Worm (Caenorhabditis elegans) whole organism, late embryonic: ENCODE data around the gene F44A6.3.

Experiments used
- C38D4.7 ChIP-seq: fragments of 200-800 bp; sonication (Bioruptor generic); optimal IDR thresholded peaks from 2 replicates; lab custom pipeline; 2018; ENCODE audit warnings: mild to moderate bottlenecking, missing genetic modification characterization, moderate library complexity, missing compliant biosample characterization
- K02D7.2 ChIP-seq: sonication (generic microtip); optimal IDR thresholded peaks from 2 replicates; lab custom pipeline; 2017; ENCODE audit warnings: mild to moderate bottlenecking, missing genetic modification characterization, missing compliant biosample characterization
- ceh-18 ChIP-seq: sonication (generic microtip); optimal IDR thresholded peaks from 2 replicates; lab custom pipeline; 2016; ENCODE audit warnings: missing genetic modification characterization, missing compliant biosample characterization
- ceh-19 ChIP-seq: fragments of 200-800 bp; sonication (Bioruptor generic); optimal IDR thresholded peaks from 2 replicates; lab custom pipeline; 2018; ENCODE audit warnings: mild to moderate bottlenecking, missing genetic modification characterization, missing compliant biosample characterization
- ceh-2 ChIP-seq: sonication (generic microtip); optimal IDR thresholded peaks from 2 replicates; lab custom pipeline; 2016; ENCODE audit warnings: missing genotype, missing genetic modification characterization, missing compliant biosample characterization
- ceh-22 ChIP-seq: sonication (generic microtip); optimal IDR thresholded peaks from 2 replicates; lab custom pipeline; 2017; ENCODE audit warnings: missing biosample characterization, missing genetic modification characterization
- ceh-24 ChIP-seq: sonication (generic microtip); optimal IDR thresholded peaks from 2 replicates; lab custom pipeline; 2016; ENCODE audit warnings: mild to moderate bottlenecking, missing genetic modification characterization, missing compliant biosample characterization
- ceh-30 ChIP-seq: fragments of 150-350 bp; optimal IDR thresholded peaks from 2 replicates; lab custom pipeline; 2014; ENCODE audit warnings: missing biosample characterization, missing genetic modification characterization
- ceh-31 ChIP-seq: sonication (generic microtip); optimal IDR thresholded peaks from 2 replicates; lab custom pipeline; 2016; ENCODE audit warnings: missing genetic modification characterization, missing compliant biosample characterization
- ceh-45 ChIP-seq: fragments of 200-800 bp; sonication (Bioruptor generic); IDR thresholded peaks from 2 replicates; pipeline ENCODE4 v1.3.6; 2022; ENCODE audit warnings: missing genetic modification reagents, missing genetic modification characterization, missing compliant biosample characterization
- che-1 ChIP-seq: sonication (generic microtip); optimal IDR thresholded peaks from 2 replicates; lab custom pipeline; 2016; ENCODE audit warnings: mild to moderate bottlenecking, missing genetic modification characterization, missing compliant biosample characterization
- dmd-4 ChIP-seq: sonication (generic microtip); optimal IDR thresholded peaks from 2 replicates; lab custom pipeline; 2016; ENCODE audit warnings: borderline replicate concordance, missing genetic modification characterization, missing compliant biosample characterization
- elt-4 ChIP-seq: sonication (generic microtip); optimal IDR thresholded peaks from 2 replicates; lab custom pipeline; 2016; ENCODE audit warnings: missing genetic modification characterization, missing compliant biosample characterization
- eyg-1 ChIP-seq: sonication (generic microtip); optimal IDR thresholded peaks from 2 replicates; lab custom pipeline; 2016; ENCODE audit warnings: missing genotype, missing genetic modification characterization, missing compliant biosample characterization
- gmeb-2 ChIP-seq: sonication (generic microtip); optimal IDR thresholded peaks from 2 replicates; lab custom pipeline; 2016; ENCODE audit warnings: missing genetic modification characterization, inconsistent platforms, missing compliant biosample characterization
- hlh-15 ChIP-seq: sonication (generic microtip); optimal IDR thresholded peaks from 2 replicates; lab custom pipeline; 2016; ENCODE audit warnings: missing genetic modification characterization, missing compliant biosample characterization
- hlh-30 ChIP-seq: sonication (generic microtip); optimal IDR thresholded peaks from 2 replicates; lab custom pipeline; 2017; ENCODE audit warnings: antibody characterized with exemption, missing genetic modification characterization, missing compliant biosample characterization; ENCODE audit not compliant: insufficient read depth
- lim-6 ChIP-seq: sonication (generic microtip); optimal IDR thresholded peaks from 2 replicates; lab custom pipeline; 2016; ENCODE audit warnings: missing genetic modification characterization, missing compliant biosample characterization
- lin-11 ChIP-seq: fragments of 200-800 bp; sonication (Bioruptor generic); optimal IDR thresholded peaks from 2 replicates; lab custom pipeline; 2018; ENCODE audit warnings: mild to moderate bottlenecking, missing genetic modification characterization, missing compliant biosample characterization
- madf-2 ChIP-seq: sonication (generic microtip); optimal IDR thresholded peaks from 2 replicates; lab custom pipeline; 2017; ENCODE audit warnings: missing genetic modification characterization, missing compliant biosample characterization
- nhr-11 ChIP-seq: fragments of 150-350 bp; optimal IDR thresholded peaks from 2 replicates; lab custom pipeline; 2014; ENCODE audit warnings: missing biosample characterization, missing genetic modification characterization
- npax-4 ChIP-seq: sonication (generic microtip); optimal IDR thresholded peaks from 2 replicates; lab custom pipeline; 2016; ENCODE audit warnings: missing genetic modification characterization, missing compliant biosample characterization
- odd-2 ChIP-seq: sonication (generic microtip); optimal IDR thresholded peaks from 2 replicates; lab custom pipeline; 2017; ENCODE audit warnings: antibody characterized with exemption, mild to moderate bottlenecking, missing genetic modification characterization, missing compliant biosample characterization
- pax-1 ChIP-seq: fragments of 150-350 bp; optimal IDR thresholded peaks from 2 replicates; lab custom pipeline; 2014; ENCODE audit warnings: missing biosample characterization, missing genetic modification characterization
- pha-2 ChIP-seq: sonication (generic microtip); optimal IDR thresholded peaks from 2 replicates; lab custom pipeline; 2017; ENCODE audit warnings: mild to moderate bottlenecking, missing genetic modification characterization, missing compliant biosample characterization
- pqm-1 ChIP-seq: sonication (generic microtip); optimal IDR thresholded peaks from 2 replicates; lab custom pipeline; 2016; ENCODE audit warnings: missing genetic modification characterization, missing compliant biosample characterization
- pros-1 ChIP-seq: fragments of 150-350 bp; optimal IDR thresholded peaks from 2 replicates; lab custom pipeline; 2014; ENCODE audit warnings: missing biosample characterization, missing genetic modification reagents, missing genetic modification characterization
- ref-2 ChIP-seq: sonication (generic microtip); optimal IDR thresholded peaks from 2 replicates; lab custom pipeline; 2016; ENCODE audit warnings: missing genetic modification characterization, missing compliant biosample characterization
- sdc-2 ChIP-seq: sonication (generic microtip); optimal IDR thresholded peaks from 2 replicates; lab custom pipeline; 2016; ENCODE audit warnings: missing genotype, missing genetic modification characterization, missing compliant biosample characterization
- tbx-2 ChIP-seq: sonication (generic microtip); optimal IDR thresholded peaks from 2 replicates; lab custom pipeline; 2016; ENCODE audit warnings: missing genetic modification characterization, missing compliant biosample characterization
- ttx-3 ChIP-seq: sonication (generic microtip); optimal IDR thresholded peaks from 2 replicates; lab custom pipeline; 2016; ENCODE audit warnings: missing genetic modification reagents, missing genetic modification characterization, missing compliant biosample characterization
- unc-42 ChIP-seq: sonication (generic microtip); optimal IDR thresholded peaks from 2 replicates; lab custom pipeline; 2016; ENCODE audit warnings: missing genotype, missing genetic modification characterization, missing compliant biosample characterization
- zip-5 ChIP-seq: sonication (generic microtip); optimal IDR thresholded peaks from 2 replicates; lab custom pipeline; 2016; ENCODE audit warnings: missing genetic modification characterization, missing compliant biosample characterization
- ztf-16 ChIP-seq: sonication (generic microtip); optimal IDR thresholded peaks from 2 replicates; lab custom pipeline; 2017; ENCODE audit warnings: missing genetic modification characterization, missing compliant biosample characterization

The F44A6.3 gene

DNA sequence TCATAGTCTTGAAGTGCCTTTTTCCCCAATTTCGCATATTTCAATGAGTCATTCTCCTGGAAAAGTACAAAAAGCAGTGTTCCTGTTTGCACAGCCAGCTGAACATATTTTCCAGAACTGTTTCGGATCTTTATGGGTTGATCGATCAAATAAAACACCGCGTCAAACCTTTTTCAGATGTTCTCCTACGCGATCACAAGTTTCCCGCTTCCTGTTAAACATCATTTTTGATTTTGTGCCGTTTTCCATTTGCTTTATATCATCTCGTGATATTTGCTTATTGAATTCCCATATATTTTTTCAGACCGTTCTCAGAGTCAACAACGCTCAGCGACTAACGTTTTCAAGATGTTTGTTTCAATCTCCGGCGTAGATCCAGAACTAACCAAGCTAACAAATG, 37.9 kb upstream of the F44A6.3 start, which contains the start of gene C07A4.3:
Gene C07A4.3 (plus strand): TSS at position 301 of the 400 bp plus-strand sequence.
- TF ChIP-seq madf-2 (tag; lab: Kevin White, UChicago) = no peak
- no peak for TF ChIP-seq sdc-2 (tag; lab: Kevin White, UChicago)

DNA sequence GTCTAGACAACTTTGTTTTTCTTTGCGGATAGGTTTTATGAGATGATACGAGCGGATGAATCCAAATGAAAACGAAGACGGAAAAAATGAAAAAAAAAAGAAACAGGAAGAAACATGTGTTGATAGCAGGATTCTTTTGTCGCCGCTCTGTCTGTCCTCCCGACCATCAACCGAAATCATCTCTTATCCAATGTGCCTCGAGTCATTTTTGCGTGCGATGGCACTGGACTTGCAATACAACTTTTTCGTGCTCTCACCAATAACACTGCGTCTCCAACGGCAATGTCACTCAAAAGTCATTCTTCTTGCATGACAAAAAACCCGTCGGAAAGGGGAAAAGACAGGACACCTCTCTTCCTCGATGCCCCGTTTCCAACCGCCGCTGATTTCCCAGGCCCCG, 36.3 kb upstream of the F44A6.3 start, which contains the start of gene ncs-4:
Gene ncs-4 (plus strand): TSS at position 227 of the 400 bp plus-strand sequence.
- TF ChIP-seq pqm-1 (tag; lab: Kevin White, UChicago) (no peak), ceh-18 (peak; percentile 69), che-1 (tag; lab: Kevin White, UChicago) (no peak), elt-4 (tag; lab: Kevin White, UChicago) (no peak), hlh-15 (tag; lab: Kevin White, UChicago) (no peak)

DNA sequence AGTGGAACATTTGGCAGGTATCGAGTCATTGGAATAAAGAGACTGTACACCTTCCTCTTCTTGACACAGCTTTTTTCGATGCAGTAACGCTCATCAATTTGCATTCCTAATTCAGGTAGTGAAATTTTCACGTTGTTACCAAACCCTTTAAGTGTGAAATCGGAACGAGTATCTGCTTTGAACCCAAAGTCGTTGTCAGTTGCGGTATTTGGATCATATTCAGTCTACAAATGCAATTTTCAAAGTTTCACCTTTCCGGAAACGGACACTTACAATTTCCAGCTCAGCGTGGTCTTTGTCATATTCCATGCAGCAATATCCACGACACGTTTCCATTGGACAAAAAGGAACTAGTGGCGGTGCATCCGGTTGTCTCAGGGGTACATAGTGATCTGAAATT, 30.0 kb upstream of the F44A6.3 start:
- TF ChIP-seq ceh-19 (GFP tag; lab: Kevin White, UChicago) = no peak
- TF ChIP-seq ceh-24 (tag; lab: Kevin White, UChicago) = no peak
- TF ChIP-seq ceh-30 = no peak
- no peak for TF ChIP-seq gmeb-2 (tag; lab: Kevin White, UChicago)

- no peak for TF ChIP-seq dmd-4
- TF ChIP-seq ceh-45 (GFP tag; lab: Robert Waterston, UW) = no peak
- TF ChIP-seq lim-6 (tag; lab: Kevin White, UChicago) = no peak
- no peak for TF ChIP-seq pax-1 (tag; lab: Kevin White, UChicago)
- TF ChIP-seq K02D7.2 (tag; lab: Kevin White, UChicago) = no peak
- no peak for TF ChIP-seq ceh-31 (tag; lab: Kevin White, UChicago)
- TF ChIP-seq ttx-3 (tag; lab: Kevin White, UChicago) = no peak
- TF ChIP-seq pros-1 (tag; lab: Kevin White, UChicago) = no peak
- no peak for TF ChIP-seq ceh-22 (tag; lab: Kevin White, UChicago)
- no peak for TF ChIP-seq lin-11 (tag; lab: Kevin White, UChicago)
- TF ChIP-seq zip-5 (tag; lab: Kevin White, UChicago) = no peak
- no peak for TF ChIP-seq pha-2 (tag; lab: Kevin White, UChicago)
- no peak for TF ChIP-seq ztf-16 (tag; lab: Kevin White, UChicago)
- TF ChIP-seq sdc-2 (tag; lab: Kevin White, UChicago) = no peak
- TF ChIP-seq npax-4 (tag; lab: Kevin White, UChicago) = no peak
- TF ChIP-seq gmeb-2 (tag; lab: Kevin White, UChicago) = no peak
- no peak for TF ChIP-seq tbx-2 (tag; lab: Kevin White, UChicago)
- no peak for TF ChIP-seq ceh-2
- TF ChIP-seq che-1 (tag; lab: Kevin White, UChicago) = no peak
- no peak for TF ChIP-seq nhr-11
- TF ChIP-seq, all 69 proteins: peak for 0
Measured at ce11 chrX:10183695-10184094, 28.9 kb upstream of the F44A6.3 start, which contains the start of gene arrd-28. arrd-28 (plus strand) TSS chrX:10183995.

- TF ChIP-seq ref-2 (tag; lab: Kevin White, UChicago) (no peak), unc-42 (tag; lab: Kevin White, UChicago) (no peak), odd-2 (tag; lab: Kevin White, UChicago) (no peak), C38D4.7 (no peak), eyg-1 (tag; lab: Kevin White, UChicago) (no peak), ztf-16 (tag; lab: Kevin White, UChicago) (no peak), hlh-30 (tag; lab: Kevin White, UChicago) (no peak), ceh-30 (no peak), ceh-22 (tag; lab: Kevin White, UChicago) (no peak), hlh-15 (tag; lab: Kevin White, UChicago) (no peak)
Measured at ce11 chrX:10184708-10185107, 27.9 kb upstream of the F44A6.3 start.
